Worm (Caenorhabditis elegans): Measurements from ENCODE around the gene ent-4.

The ent-4 gene

ce11 chrIV:13782319-13782718 lies 55.6 kb downstream of the ent-4 start:
- TF ChIP-seq klf-2 (GFP tag; conservative IDR thresholded peaks at IDR 0.05) (no peak), tab-1 (GFP tag; IDR thresholded peaks at IDR 0.05) (no peak), cog-1 (tag; optimal IDR thresholded peaks at IDR 0.05) (no peak), T22C8.4 (GFP tag; IDR thresholded peaks at IDR 0.05) (no peak), med-1 (GFP tag; optimal IDR thresholded peaks at IDR 0.05; ENCODE audit: insufficient read depth) (no peak), ref-1 (GFP tag; conservative IDR thresholded peaks at IDR 0.05) (no peak), flt-1 (GFP tag; IDR thresholded peaks at IDR 0.05) (no peak), ztf-23 (GFP tag; IDR thresholded peaks at IDR 0.05) (no peak), ztf-29 (GFP tag; IDR thresholded peaks at IDR 0.05) (no peak)

Data from whole organism, midembryonic.